Fruit fly (Drosophila melanogaster) whole organism, pupa: ENCODE results near the gene Prat2.

Experiments used
- CG12605 ChIP-seq: fragments of 200-800 bp; sonication (Bioruptor generic); IDR thresholded peaks from 2 replicates; pipeline ENCODE4 v1.3.6; 2022; ENCODE audit warnings: missing biosample characterization, missing genetic modification characterization
- CG14655 ChIP-seq: fragments of 200-800 bp; sonication (Bioruptor generic); optimal IDR thresholded peaks from 3 replicates; lab custom pipeline; 2017; ENCODE audit warnings: mild to moderate bottlenecking, missing biosample characterization, missing genetic modification reagents, missing genetic modification characterization
- CG15710 ChIP-seq: fragments of 200-800 bp; sonication (Bioruptor generic); optimal IDR thresholded peaks from 2 replicates; lab custom pipeline; 2018; ENCODE audit warnings: missing biosample characterization, mild to moderate bottlenecking, missing genetic modification characterization, moderate library complexity
- CG17806 ChIP-seq: fragments of 200-800 bp; sonication (Bioruptor generic); optimal IDR thresholded peaks from 2 replicates; lab custom pipeline; 2018; ENCODE audit warnings: missing biosample characterization, mild to moderate bottlenecking, missing genetic modification characterization, moderate library complexity
- CG32121 ChIP-seq: fragments of 200-800 bp; sonication (Bioruptor generic); IDR thresholded peaks from 2 replicates; pipeline ENCODE4 v1.3.6; 2022; ENCODE audit warnings: missing biosample characterization, missing genetic modification characterization
- CG8301 ChIP-seq: fragments of 200-800 bp; sonication (Bioruptor generic); optimal IDR thresholded peaks from 2 replicates; lab custom pipeline; 2018; ENCODE audit warnings: missing biosample characterization, mild to moderate bottlenecking, missing genetic modification characterization
- CG9948 ChIP-seq: fragments of 200-800 bp; sonication (Bioruptor generic); optimal IDR thresholded peaks from 2 replicates; lab custom pipeline; 2018; ENCODE audit warnings: missing biosample characterization, mild to moderate bottlenecking, missing genetic modification characterization, moderate library complexity
- D1 ChIP-seq: fragments of 200-800 bp; sonication (Bioruptor generic); optimal IDR thresholded peaks from 2 replicates; lab custom pipeline; 2018; ENCODE audit warnings: missing biosample characterization, mild to moderate bottlenecking, missing genetic modification characterization, moderate library complexity
- Ets98B ChIP-seq: fragments of 200-800 bp; sonication (Bioruptor generic); IDR thresholded peaks from 2 replicates; pipeline ENCODE4 v1.3.6; 2022; ENCODE audit warnings: missing biosample characterization, missing genetic modification characterization
- Pif1A ChIP-seq: fragments of 200-800 bp; sonication (Bioruptor generic); optimal IDR thresholded peaks from 3 replicates; lab custom pipeline; 2016; ENCODE audit warnings: missing biosample characterization, missing genetic modification characterization
- Snoo ChIP-seq: fragments of 200-800 bp; sonication (Bioruptor generic); optimal IDR thresholded peaks from 3 replicates; lab custom pipeline; 2017; ENCODE audit warnings: missing biosample characterization, mild to moderate bottlenecking, missing genetic modification characterization, inconsistent platforms
- fd96Ca ChIP-seq: fragments of 200-800 bp; sonication (Bioruptor generic); IDR thresholded peaks from 3 replicates; pipeline ENCODE4 v1.3.6; 2022; ENCODE audit warnings: missing biosample characterization, missing genetic modification characterization
- gl ChIP-seq: fragments of 200-800 bp; sonication (Bioruptor generic); optimal IDR thresholded peaks from 2 replicates; lab custom pipeline; 2018; ENCODE audit warnings: missing biosample characterization, mild to moderate bottlenecking, missing genetic modification characterization
- rn ChIP-seq: fragments of 200-800 bp; sonication (Bioruptor generic); IDR thresholded peaks from 2 replicates; pipeline ENCODE4 v1.3.6; 2022; ENCODE audit warnings: missing biosample characterization, missing genetic modification characterization

dm6 chr3L:6885666-6886335 lies 28.9 kb downstream of the Prat2 start:
- TF ChIP-seq D1 (tag; lab: Kevin White, UChicago) (no peak), rn (GFP tag; lab: Robert Waterston, UW) (no peak), fd96Ca (no peak), CG14655 (GFP tag; lab: Kevin White, UChicago) (no peak), CG17806 (no peak), CG12605 (GFP tag; lab: Robert Waterston, UW) (no peak), Ets98B (GFP tag; lab: Robert Waterston, UW) (no peak), CG8301 (no peak), CG9948 (tag; lab: Kevin White, UChicago) (no peak), Pif1A (GFP tag; lab: Kevin White, UChicago) (no peak), CG15710 (tag; lab: Kevin White, UChicago) (no peak), CG32121 (GFP tag; lab: Robert Waterston, UW) (no peak), Snoo (tag; lab: Kevin White, UChicago) (no peak), gl (tag; lab: Kevin White, UChicago) (no peak)
